Worm (Caenorhabditis elegans): ENCODE data around the gene hlh-31.

Gene hlh-31

ce11 chrIV:16257330-16257729, at the start of gene hlh-31:
TSS of gene hlh-31 (plus strand) at chrIV:16257630.
- TF ChIP-seq ztf-11 (tag; optimal IDR thresholded peaks at IDR 0.05) (no peak), fkh-2 (tag; optimal IDR thresholded peaks at IDR 0.05) (no peak), lin-15B (tag; optimal IDR thresholded peaks at IDR 0.05) (no peak), daf-12 (tag; optimal IDR thresholded peaks at IDR 0.05) (no peak)

- TF ChIP-seq ceh-82 (tag; optimal IDR thresholded peaks at IDR 0.05) (no peak), fkh-10 (GFP tag; optimal IDR thresholded peaks at IDR 0.05) (no peak), pqm-1 (tag; optimal IDR thresholded peaks at IDR 0.05) (no peak), nhr-67 (tag; optimal IDR thresholded peaks at IDR 0.05) (no peak), nhr-12 (tag; optimal IDR thresholded peaks at IDR 0.05) (no peak), R02D3.7 (tag; optimal IDR thresholded peaks at IDR 0.05) (no peak), ceh-28 (tag; optimal IDR thresholded peaks at IDR 0.05) (no peak), unc-62 (GFP tag; optimal IDR thresholded peaks at IDR 0.05) (no peak), tbx-2 (tag; optimal IDR thresholded peaks at IDR 0.05) (no peak), nhr-28 (tag; optimal IDR thresholded peaks at IDR 0.05) (no peak), mml-1 (tag; optimal IDR thresholded peaks at IDR 0.05) (no peak), unc-39 (tag; optimal IDR thresholded peaks at IDR 0.05) (no peak), lin-39 (tag; optimal IDR thresholded peaks at IDR 0.05) (no peak)
Observed at ce11 chrIV:16210913-16211312, 46.5 kb upstream of the hlh-31 start, which contains the start of gene H25K10.2. TSS of gene H25K10.2 (minus strand) at chrIV:16211013.

DNA sequence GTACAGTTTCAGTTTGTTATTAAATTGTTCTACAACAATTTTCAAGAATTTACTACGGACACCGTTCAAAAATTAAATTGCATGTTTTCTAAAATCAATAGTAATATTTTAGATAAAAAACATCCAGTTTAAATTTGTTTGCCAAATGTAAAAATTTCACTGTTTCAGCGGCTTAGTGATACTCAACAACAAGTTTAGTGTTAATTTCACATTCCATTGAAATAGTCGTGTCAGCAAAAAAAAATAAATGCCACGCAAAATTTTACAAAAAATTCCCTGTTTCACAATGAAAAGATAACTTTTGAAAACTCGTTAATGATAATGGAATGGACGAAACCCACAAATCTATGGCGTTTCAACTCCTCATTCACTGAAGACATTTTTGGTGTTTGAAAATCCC, 41.3 kb upstream of the hlh-31 start:
- TF ChIP-seq zag-1 (tag; optimal IDR thresholded peaks at IDR 0.05), result no peak
- no peak for TF ChIP-seq ZK546.5 (tag; optimal IDR thresholded peaks at IDR 0.05)
- no peak for TF ChIP-seq lin-15B (tag; optimal IDR thresholded peaks at IDR 0.05)
- no peak for TF ChIP-seq ceh-28 (tag; optimal IDR thresholded peaks at IDR 0.05)
- no peak for TF ChIP-seq egl-5 (tag; optimal IDR thresholded peaks at IDR 0.05)
- TF ChIP-seq hmg-11 (tag; optimal IDR thresholded peaks at IDR 0.05), result no peak
- no peak for TF ChIP-seq ceh-82 (tag; optimal IDR thresholded peaks at IDR 0.05)
- no peak for TF ChIP-seq ama-1 (optimal IDR thresholded peaks at IDR 0.05)
- TF ChIP-seq egl-27 (tag; optimal IDR thresholded peaks at IDR 0.05), result no peak
- no peak for TF ChIP-seq fos-1 (tag; optimal IDR thresholded peaks at IDR 0.05)

- no peak for TF ChIP-seq pqm-1 (tag; optimal IDR thresholded peaks at IDR 0.05)
- no peak for TF ChIP-seq ztf-11 (tag; optimal IDR thresholded peaks at IDR 0.05)
- TF ChIP-seq nhr-77 (tag; optimal IDR thresholded peaks at IDR 0.05), result no peak
- TF ChIP-seq fkh-10 (GFP tag; optimal IDR thresholded peaks at IDR 0.05), result no peak
- no peak for TF ChIP-seq nhr-25 (tag; optimal IDR thresholded peaks at IDR 0.05)
- no peak for TF ChIP-seq ztf-4 (tag; optimal IDR thresholded peaks at IDR 0.05)
- no peak for TF ChIP-seq pha-4 (tag; optimal IDR thresholded peaks at IDR 0.05)
- TF ChIP-seq mml-1 (tag; optimal IDR thresholded peaks at IDR 0.05), result no peak
- no peak for TF ChIP-seq elt-3 (tag; optimal IDR thresholded peaks at IDR 0.05)
- no peak for TF ChIP-seq fkh-2 (tag; optimal IDR thresholded peaks at IDR 0.05)
- TF ChIP-seq ama-1 (optimal IDR thresholded peaks at IDR 0.05), result no peak
- TF ChIP-seq nhr-43 (tag; optimal IDR thresholded peaks at IDR 0.05; ENCODE audit: poor library complexity, severe bottlenecking), result no peak
- TF ChIP-seq nhr-237 (tag; optimal IDR thresholded peaks at IDR 0.05), result no peak
- TF ChIP-seq egl-27 (tag; optimal IDR thresholded peaks at IDR 0.05), result no peak
- TF ChIP-seq jun-1 (tag; optimal IDR thresholded peaks at IDR 0.05), result no peak
Observed at ce11 chrIV:16220688-16221087, 36.7 kb upstream of the hlh-31 start.

DNA sequence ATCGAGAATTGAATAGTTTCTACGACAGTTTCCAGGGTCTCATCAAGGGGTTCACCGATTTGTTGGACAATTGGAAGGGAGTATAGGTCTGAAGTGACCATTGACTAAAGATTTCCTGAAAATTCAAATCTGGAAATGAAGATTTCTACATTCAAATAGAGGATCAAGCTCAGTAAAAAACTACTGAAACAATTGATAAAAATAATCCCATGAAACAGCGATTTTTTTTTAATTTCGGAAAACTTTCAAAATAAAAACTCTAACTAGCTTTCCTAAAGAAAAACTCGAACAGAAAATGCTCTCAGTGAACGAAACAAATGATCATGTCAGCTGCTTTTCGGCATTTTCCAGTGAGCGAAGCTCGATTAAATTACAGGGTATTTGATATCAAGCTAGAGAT, 35.9 kb upstream of the hlh-31 start, which contains the start of gene srv-11:
srv-11 (minus strand) TSS at position 101 of the 400 bp plus-strand sequence.
- TF ChIP-seq R02D3.7 (tag; optimal IDR thresholded peaks at IDR 0.05), result no peak
- TF ChIP-seq ZK546.5 (tag; optimal IDR thresholded peaks at IDR 0.05), result no peak
- TF ChIP-seq nhr-25 (tag; optimal IDR thresholded peaks at IDR 0.05), result no peak
- no peak for TF ChIP-seq sea-2 (GFP tag; optimal IDR thresholded peaks at IDR 0.05)
- TF ChIP-seq lin-39 (tag; optimal IDR thresholded peaks at IDR 0.05), result no peak
- no peak for TF ChIP-seq nhr-76 (tag; optimal IDR thresholded peaks at IDR 0.05)
- TF ChIP-seq nhr-67 (tag; optimal IDR thresholded peaks at IDR 0.05), result no peak
- TF ChIP-seq fos-1 (tag; optimal IDR thresholded peaks at IDR 0.05), result no peak
- TF ChIP-seq ceh-28 (tag; optimal IDR thresholded peaks at IDR 0.05), result no peak
- no peak for TF ChIP-seq elt-3 (tag; optimal IDR thresholded peaks at IDR 0.05)
- TF ChIP-seq eor-1 (tag; optimal IDR thresholded peaks at IDR 0.05), result no peak
- TF ChIP-seq elt-1 (tag; optimal IDR thresholded peaks at IDR 0.05), result no peak
- TF ChIP-seq daf-12 (tag; optimal IDR thresholded peaks at IDR 0.05), result no peak
- TF ChIP-seq nhr-77 (tag; optimal IDR thresholded peaks at IDR 0.05), result no peak
- no peak for TF ChIP-seq mdl-1 (tag; optimal IDR thresholded peaks at IDR 0.05)

Measured in whole organism, L3 larva.